Fruit fly (Drosophila melanogaster) whole organism: Measurements from ENCODE around the gene CG7675.

Experiments
- Dll ChIP-seq: fragments of >200 bp; optimal IDR thresholded peaks from 2 replicates; lab custom pipeline; 2017
- EcR ChIP-seq, 2 experiments: fragments of >200 bp; optimal IDR thresholded peaks; 2 replicates each; lab custom pipeline; 2017; ENCODE audit warnings: missing biosample characterization in 2 of 2, missing genetic modification characterization in 2 of 2, missing genetic modification reagents in 2 of 2
- pan ChIP-seq: fragments of >200 bp; optimal IDR thresholded peaks from 2 replicates; lab custom pipeline; 2017
- psq ChIP-seq: fragments of >200 bp; optimal IDR thresholded peaks from 2 replicates; lab custom pipeline; 2017
- usp ChIP-seq: fragments of >200 bp; optimal IDR thresholded peaks from 2 replicates; lab custom pipeline; 2017; ENCODE audit warnings: missing biosample characterization, missing genetic modification characterization, mixed read lengths

- TF ChIP-seq Dll (no peak), usp (GFP tag; lab: Kevin White, UChicago) (no peak), psq (no peak), pan (lab: Kevin White, UChicago) (no peak), EcR (GFP tag; optimal IDR thresholded peaks at IDR 0.05; lab: Kevin White, UChicago) (no peak)
Measured at dm6 chr3R:18397834-18398378, 16.9 kb upstream of the CG7675 start.
